Worm (Caenorhabditis elegans) whole organism, L4 larva: ENCODE results near the gene F54D10.7.

ENCODE experiments used
- F10B5.3 ChIP-seq: sonication (generic microtip); optimal IDR thresholded peaks from 2 replicates; lab custom pipeline; 2016; ENCODE audit warnings: mild to moderate bottlenecking, missing genetic modification characterization, missing compliant biosample characterization
- F37D6.2 ChIP-seq: sonication (generic microtip); optimal IDR thresholded peaks from 2 replicates; lab custom pipeline; 2016; ENCODE audit warnings: mild to moderate bottlenecking, missing genetic modification characterization, missing compliant biosample characterization
- F44E2.7 ChIP-seq: fragments of 200-800 bp; sonication (Bioruptor generic); IDR thresholded peaks from 2 replicates; pipeline ENCODE4 v2.1.2; 2022; ENCODE audit warnings: missing genetic modification characterization, missing compliant biosample characterization
- F49E8.2 ChIP-seq: sonication (generic microtip); optimal IDR thresholded peaks from 2 replicates; lab custom pipeline; 2016; ENCODE audit warnings: missing compliant biosample characterization, mild to moderate bottlenecking, missing genetic modification characterization, borderline replicate concordance
- R02D3.7 ChIP-seq: fragments of 150-350 bp; sonication (generic microtip); optimal IDR thresholded peaks from 3 replicates; lab custom pipeline; 2014; ENCODE audit warnings: missing biosample characterization, missing genetic modification characterization
- T20F7.1 ChIP-seq: fragments of 200-800 bp; sonication (Bioruptor generic); optimal IDR thresholded peaks from 2 replicates; lab custom pipeline; 2018; ENCODE audit warnings: mild to moderate bottlenecking, missing genetic modification characterization, missing compliant biosample characterization
- T26A8.4 ChIP-seq: fragments of 200-800 bp; sonication (Bioruptor generic); IDR thresholded peaks from 2 replicates; pipeline ENCODE4 v1.3.6; 2022; ENCODE audit warnings: missing genetic modification characterization, missing compliant biosample characterization
- ZK337.2 ChIP-seq: fragments of 200-800 bp; sonication (Bioruptor generic); IDR thresholded peaks from 2 replicates; pipeline ENCODE4 v1.3.6; 2022; ENCODE audit warnings: missing genetic modification reagents, missing genetic modification characterization, missing compliant biosample characterization
- ZK546.5 ChIP-seq, 2 experiments: sonication (generic microtip); optimal IDR thresholded peaks; 2 replicates each; lab custom pipeline; 2017; ENCODE audit warnings: missing biosample characterization in 2 of 2, missing genetic modification characterization in 2 of 2
- aha-1 ChIP-seq: fragments of 150-350 bp; peaks from one replicate; lab custom pipeline; 2014; ENCODE audit warnings: missing biosample characterization, missing genetic modification characterization
- aly-2 ChIP-seq: sonication (generic microtip); optimal IDR thresholded peaks from 2 replicates; lab custom pipeline; 2018; ENCODE audit warnings: missing biosample characterization, missing genetic modification characterization
- ama-1 ChIP-seq: fragments of 150-350 bp; optimal IDR thresholded peaks from 2 replicates; lab custom pipeline; 2014; ENCODE audit warnings: inconsistent platforms, mixed read lengths
- ceh-20 ChIP-seq: fragments of 200-800 bp; sonication (Bioruptor generic); IDR thresholded peaks from 2 replicates; pipeline ENCODE4 v1.3.6; 2022; ENCODE audit warnings: missing genetic modification reagents, missing genetic modification characterization, missing compliant biosample characterization
- ces-1 ChIP-seq: fragments of 150-350 bp; sonication (generic microtip); optimal IDR thresholded peaks from 4 replicates; lab custom pipeline; 2014; ENCODE audit warnings: missing biosample characterization, missing genetic modification reagents, missing genetic modification characterization
- daf-12 ChIP-seq: fragments of 150-350 bp; optimal IDR thresholded peaks from 2 replicates; lab custom pipeline; 2014; ENCODE audit warnings: missing biosample characterization, missing genetic modification reagents, missing genetic modification characterization
- daf-19 ChIP-seq: fragments of 200-800 bp; sonication (Bioruptor generic); conservative IDR thresholded peaks from 2 replicates; pipeline ENCODE4 v1.3.6; 2022; ENCODE audit warnings: missing genetic modification characterization, missing compliant biosample characterization
- dmd-9 ChIP-seq: fragments of 200-800 bp; sonication (Bioruptor generic); IDR thresholded peaks from 2 replicates; pipeline ENCODE4 v1.3.6; 2022; ENCODE audit warnings: missing genetic modification reagents, missing genetic modification characterization, missing compliant biosample characterization
- dpl-1 ChIP-seq: fragments of 150-350 bp; optimal IDR thresholded peaks from 2 replicates; lab custom pipeline; 2014; ENCODE audit warnings: missing biosample characterization, missing genetic modification reagents, missing genetic modification characterization
- dve-1 ChIP-seq: sonication (generic microtip); optimal IDR thresholded peaks from 2 replicates; lab custom pipeline; 2017; ENCODE audit warnings: antibody characterized with exemption, mild to moderate bottlenecking, missing genetic modification characterization, missing compliant biosample characterization; ENCODE audit not compliant: insufficient read depth
- egl-27 ChIP-seq: sonication (generic microtip); optimal IDR thresholded peaks from 3 replicates; lab custom pipeline; 2017; ENCODE audit warnings: missing biosample characterization, missing genetic modification reagents, missing genetic modification characterization
- gei-8 ChIP-seq: fragments of 200-800 bp; sonication (Bioruptor generic); optimal IDR thresholded peaks from 2 replicates; lab custom pipeline; 2018; ENCODE audit warnings: mild to moderate bottlenecking, missing genetic modification characterization, missing compliant biosample characterization
- hif-1 ChIP-seq, 2 experiments: sonication (generic microtip); optimal IDR thresholded peaks; 2 replicates each; lab custom pipeline; 2016 to 2017; ENCODE audit warnings: missing compliant biosample characterization in 2 of 2, missing genetic modification characterization in 2 of 2, missing genetic modification reagents in 2 of 2, missing genotype in 2 of 2, mild to moderate bottlenecking in 1 of 2
- hlh-30 ChIP-seq: sonication (generic microtip); optimal IDR thresholded peaks from 2 replicates; lab custom pipeline; 2017; ENCODE audit warnings: antibody characterized with exemption, mild to moderate bottlenecking, missing genetic modification characterization, missing compliant biosample characterization; ENCODE audit not compliant: insufficient read depth
- hmg-1.1 ChIP-seq: fragments of 200-800 bp; sonication (Bioruptor generic); IDR thresholded peaks from 2 replicates; pipeline ENCODE4 v1.3.6; 2022; ENCODE audit warnings: missing genetic modification reagents, missing genetic modification characterization, missing compliant biosample characterization
- lim-7 ChIP-seq: fragments of 200-800 bp; sonication (Bioruptor generic); IDR thresholded peaks from 2 replicates; pipeline ENCODE4 v1.3.6; 2022; ENCODE audit warnings: missing genetic modification characterization, missing compliant biosample characterization
- lin-1 ChIP-seq: fragments of 200-800 bp; sonication (Bioruptor generic); IDR thresholded peaks from 2 replicates; pipeline ENCODE4 v1.3.6; 2022; ENCODE audit warnings: missing genetic modification reagents, missing genetic modification characterization, missing compliant biosample characterization
- lin-13 ChIP-seq: fragments of 150-350 bp; optimal IDR thresholded peaks from 2 replicates; lab custom pipeline; 2014; ENCODE audit warnings: missing biosample characterization, missing genetic modification reagents, missing genetic modification characterization
- lin-15B ChIP-seq: fragments of 150-350 bp; sonication (generic microtip); optimal IDR thresholded peaks from 3 replicates; lab custom pipeline; 2014; ENCODE audit warnings: missing biosample characterization, missing genetic modification characterization
- lin-38 ChIP-seq: fragments of 200-800 bp; sonication (Bioruptor generic); IDR thresholded peaks from 2 replicates; pipeline ENCODE4 v1.3.6; 2022; ENCODE audit warnings: missing genetic modification reagents, missing genetic modification characterization, missing compliant biosample characterization
- lsy-2 ChIP-seq, 2 experiments: fragments of 150-350 bp in 1 of 2; sonication (generic microtip) in 1 of 2; optimal IDR thresholded peaks; 2 replicates each; lab custom pipeline; 2014 to 2017; ENCODE audit warnings: missing biosample characterization in 2 of 2, missing genetic modification characterization in 2 of 2
- mdt-29 ChIP-seq: fragments of 200-800 bp; sonication (Bioruptor generic); IDR thresholded peaks from 2 replicates; pipeline ENCODE4 v1.3.6; 2022; ENCODE audit warnings: missing genetic modification reagents, missing genetic modification characterization, missing compliant biosample characterization
- mep-1 ChIP-seq: fragments of 150-350 bp; sonication (generic microtip); optimal IDR thresholded peaks from 3 replicates; lab custom pipeline; 2014; ENCODE audit warnings: missing biosample characterization, missing genetic modification characterization
- mes-2 ChIP-seq: sonication (generic microtip); optimal IDR thresholded peaks from 2 replicates; lab custom pipeline; 2016; ENCODE audit warnings: missing genotype, mild to moderate bottlenecking, missing genetic modification characterization, missing compliant biosample characterization; ENCODE audit not compliant: poor library complexity, severe bottlenecking
- nhr-10 ChIP-seq: fragments of 150-350 bp; optimal IDR thresholded peaks from 2 replicates; lab custom pipeline; 2014; ENCODE audit warnings: missing biosample characterization, missing genetic modification characterization
- nhr-102 ChIP-seq: sonication (generic microtip); optimal IDR thresholded peaks from 2 replicates; lab custom pipeline; 2016; ENCODE audit warnings: mild to moderate bottlenecking, missing genetic modification characterization, moderate library complexity, missing compliant biosample characterization
- nhr-111 ChIP-seq: fragments of 200-800 bp; sonication (Bioruptor generic); optimal IDR thresholded peaks from 2 replicates; lab custom pipeline; 2018; ENCODE audit warnings: mild to moderate bottlenecking, missing genetic modification characterization, missing compliant biosample characterization
- nhr-25 ChIP-seq: sonication (generic microtip); optimal IDR thresholded peaks from 2 replicates; lab custom pipeline; 2017; ENCODE audit warnings: missing genetic modification characterization, mild to moderate bottlenecking, missing compliant biosample characterization, antibody characterized with exemption, moderate library complexity, borderline replicate concordance; ENCODE audit not compliant: insufficient read depth
- nhr-28 ChIP-seq: fragments of 150-350 bp; optimal IDR thresholded peaks from 2 replicates; lab custom pipeline; 2014; ENCODE audit warnings: missing biosample characterization, missing genetic modification characterization
- nhr-6 ChIP-seq: fragments of 150-350 bp; optimal IDR thresholded peaks from 2 replicates; lab custom pipeline; 2014; ENCODE audit warnings: missing biosample characterization, missing genetic modification characterization
- pha-4 ChIP-seq, 2 experiments: fragments of 150-350 bp in 1 of 2; fragments of 200-800 bp in 1 of 2; sonication (Bioruptor generic) in 1 of 2; IDR thresholded peaks in 1 of 2; optimal IDR thresholded peaks in 1 of 2; 2 replicates each; pipeline versions ENCODE4 v1.3.6 to Lab custom; 2014 to 2022; ENCODE audit warnings: missing genetic modification characterization in 2 of 2, missing genetic modification reagents in 2 of 2, missing biosample characterization in 1 of 2, missing compliant biosample characterization in 1 of 2
- pqm-1 ChIP-seq: sonication (generic microtip); optimal IDR thresholded peaks from 2 replicates; lab custom pipeline; 2017; ENCODE audit warnings: missing biosample characterization, missing genetic modification characterization
- rbr-2 ChIP-seq: sonication (generic microtip); optimal IDR thresholded peaks from 2 replicates; lab custom pipeline; 2016; ENCODE audit warnings: missing genotype, missing genetic modification characterization, missing compliant biosample characterization
- snpc-1.2 ChIP-seq: fragments of 200-800 bp; sonication (Bioruptor generic); IDR thresholded peaks from 2 replicates; pipeline ENCODE4 v1.3.6; 2022; ENCODE audit warnings: missing genetic modification reagents, missing genetic modification characterization, missing compliant biosample characterization
- tra-1 ChIP-seq: fragments of 200-800 bp; sonication (Bioruptor generic); IDR thresholded peaks from 2 replicates; pipeline ENCODE4 v1.3.6; 2022; ENCODE audit warnings: missing genetic modification reagents, missing genetic modification characterization, missing compliant biosample characterization
- zag-1 ChIP-seq: fragments of 150-350 bp; optimal IDR thresholded peaks from 2 replicates; lab custom pipeline; 2014; ENCODE audit warnings: missing biosample characterization, missing genetic modification characterization
- zfp-2 ChIP-seq: sonication (generic microtip); optimal IDR thresholded peaks from 2 replicates; lab custom pipeline; 2016; ENCODE audit warnings: mild to moderate bottlenecking, missing genetic modification characterization, missing compliant biosample characterization

The F54D10.7 gene

ce11 chrII:3810550-3810949, 10.5 kb downstream of the F54D10.7 start (continued):
- TF ChIP-seq lim-7 (no peak), mdt-29 (GFP tag; lab: Robert Waterston, UW) (no peak), ZK337.2 (GFP tag; lab: Robert Waterston, UW) (no peak), daf-12 (tag; lab: Kevin White, UChicago) (no peak), F37D6.2 (tag; lab: Kevin White, UChicago) (no peak), pha-4 (GFP tag; IDR thresholded peaks at IDR 0.05; lab: Robert Waterston, UW) (no peak), pha-4 (tag; optimal IDR thresholded peaks at IDR 0.05; lab: Kevin White, UChicago) (peak; percentile 75), mes-2 (tag; lab: Kevin White, UChicago) (peak; percentile 47), nhr-28 (tag; lab: Kevin White, UChicago) (peak; percentile 76), ceh-20 (GFP tag; lab: Robert Waterston, UW) (no peak), nhr-102 (peak; percentile 30), R02D3.7 (tag; lab: Kevin White, UChicago) (no peak), hmg-1.1 (GFP tag; lab: Robert Waterston, UW) (peak; percentile 32; the same call in 1 of the 2 replicates), zfp-2 (no peak), snpc-1.2 (GFP tag; lab: Robert Waterston, UW) (no peak), aly-2 (tag; lab: Kevin White, UChicago) (no peak), F10B5.3 (tag; lab: Kevin White, UChicago) (no peak), pqm-1 (tag; lab: Kevin White, UChicago) (peak; percentile 35), ama-1 (no peak), hlh-30 (tag; lab: Kevin White, UChicago) (peak; percentile 34)

- TF ChIP-seq rbr-2 (tag; lab: Kevin White, UChicago) (no peak), lin-38 (GFP tag; lab: Robert Waterston, UW) (0 out of 2 replicates have a peak, but pooled peaks have one; percentile 12), lim-7 (no peak), dmd-9 (GFP tag; lab: Robert Waterston, UW) (no peak), lsy-2 (tag; optimal IDR thresholded peaks at IDR 0.05; lab: Kevin White, UChicago) (no peak), F49E8.2 (tag; lab: Kevin White, UChicago) (peak; percentile 56), gei-8 (GFP tag; lab: Kevin White, UChicago) (no peak), nhr-111 (GFP tag; lab: Kevin White, UChicago) (no peak), dve-1 (tag; lab: Kevin White, UChicago) (no peak), ces-1 (GFP tag; lab: Kevin White, UChicago) (no peak), dpl-1 (GFP tag; lab: Kevin White, UChicago) (no peak), hif-1 (tag; optimal IDR thresholded peaks at IDR 0.05; lab: Kevin White, UChicago) (no peak), ZK337.2 (GFP tag; lab: Robert Waterston, UW) (no peak), F44E2.7 (no peak), mdt-29 (GFP tag; lab: Robert Waterston, UW) (no peak)
Measured at ce11 chrII:3808643-3809042, 12.5 kb downstream of the F54D10.7 start.

- no peak for TF ChIP-seq nhr-25 (tag; lab: Kevin White, UChicago)
- TF ChIP-seq lim-7: no peak
- no peak for TF ChIP-seq lin-15B (tag; lab: Kevin White, UChicago)
- no peak for TF ChIP-seq tra-1 (GFP tag; lab: Robert Waterston, UW)
- TF ChIP-seq T20F7.1: no peak
- TF ChIP-seq zfp-2: no peak
- TF ChIP-seq nhr-10 (tag; lab: Kevin White, UChicago): no peak
- peak; percentile 46 for TF ChIP-seq nhr-6 (tag; lab: Kevin White, UChicago)
- peak; percentile 51; the same call in 1 of the 2 replicates for TF ChIP-seq hmg-1.1 (GFP tag; lab: Robert Waterston, UW)
- no peak for TF ChIP-seq daf-19
- peak; percentile 63 for TF ChIP-seq T26A8.4 (GFP tag; lab: Robert Waterston, UW)
- TF ChIP-seq nhr-28 (tag; lab: Kevin White, UChicago): peak; percentile 28
- no peak for TF ChIP-seq ZK546.5 (tag; optimal IDR thresholded peaks at IDR 0.05; lab: Kevin White, UChicago)
- no peak for TF ChIP-seq mep-1
- peak; percentile 31 for TF ChIP-seq lin-13
- TF ChIP-seq mes-2 (tag; lab: Kevin White, UChicago): peak; percentile 91
- peak; percentile 93 for TF ChIP-seq aha-1 (tag; lab: Kevin White, UChicago)
- no peak for TF ChIP-seq snpc-1.2 (GFP tag; lab: Robert Waterston, UW)
- no peak for TF ChIP-seq zag-1
- TF ChIP-seq lin-1 (GFP tag; lab: Robert Waterston, UW): no peak
- TF ChIP-seq egl-27 (tag; lab: Kevin White, UChicago): no peak
- peak in 1 of 2 experiments; percentile 18 for TF ChIP-seq hif-1 (tag; optimal IDR thresholded peaks at IDR 0.05; lab: Kevin White, UChicago)
- no peak for TF ChIP-seq lsy-2 (tag; optimal IDR thresholded peaks at IDR 0.05; lab: Kevin White, UChicago)
Measured at ce11 chrII:3808104-3808503, 13.0 kb downstream of the F54D10.7 start, which contains the start of gene F54D10.5. F54D10.5 (minus strand) TSS chrII:3808177.
